Fruit fly (Drosophila melanogaster) whole organism, embryonic: Measurements from ENCODE around the gene CG15152.

Experiments
- CG10274 ChIP-seq: fragments of 200-800 bp; sonication (Bioruptor generic); optimal IDR thresholded peaks from 3 replicates; lab custom pipeline; 2017; ENCODE audit warnings: missing biosample characterization, mild to moderate bottlenecking, missing genetic modification characterization
- CG11560 ChIP-seq: fragments of 200-800 bp; sonication (Bioruptor generic); IDR thresholded peaks from 3 replicates; pipeline ENCODE4 v1.3.6; 2022; ENCODE audit warnings: missing biosample characterization, missing genetic modification characterization
- CG12299 ChIP-seq: fragments of 200-800 bp; sonication (Bioruptor generic); optimal IDR thresholded peaks from 2 replicates; lab custom pipeline; 2018; ENCODE audit warnings: missing biosample characterization, mild to moderate bottlenecking, missing genetic modification characterization
- CG13775 ChIP-seq: fragments of 200-800 bp; sonication (Bioruptor generic); optimal IDR thresholded peaks from 3 replicates; lab custom pipeline; 2017; ENCODE audit warnings: missing biosample characterization, mild to moderate bottlenecking, missing genetic modification characterization
- CG14050 ChIP-seq: fragments of 200-800 bp; sonication (Bioruptor generic); IDR thresholded peaks from 3 replicates; pipeline ENCODE4 v1.3.6; 2022; ENCODE audit warnings: missing biosample characterization, missing genetic modification characterization
- CG15514 ChIP-seq: fragments of 200-800 bp; sonication (Bioruptor generic); optimal IDR thresholded peaks from 3 replicates; lab custom pipeline; 2017; ENCODE audit warnings: missing biosample characterization, missing genetic modification characterization, mild to moderate bottlenecking, moderate library complexity, missing genetic modification reagents
- CG1647 ChIP-seq: fragments of 200-800 bp; sonication (Bioruptor generic); optimal IDR thresholded peaks from 3 replicates; lab custom pipeline; 2016; ENCODE audit warnings: missing biosample characterization, missing genetic modification characterization
- CG17186 ChIP-seq: fragments of 200-800 bp; sonication (Bioruptor generic); optimal IDR thresholded peaks from 3 replicates; lab custom pipeline; 2017; ENCODE audit warnings: missing biosample characterization, missing genetic modification reagents, missing genetic modification characterization
- CG17568 ChIP-seq: fragments of 200-800 bp; sonication (Bioruptor generic); optimal IDR thresholded peaks from 2 replicates; lab custom pipeline; 2018; ENCODE audit warnings: missing biosample characterization, mild to moderate bottlenecking, missing genetic modification characterization, moderate library complexity
- CG1792 ChIP-seq: fragments of 200-800 bp; sonication (Bioruptor generic); optimal IDR thresholded peaks from 2 replicates; lab custom pipeline; 2016; ENCODE audit warnings: missing biosample characterization, missing genetic modification characterization
- CG2202 ChIP-seq: fragments of 200-800 bp; sonication (Bioruptor generic); optimal IDR thresholded peaks from 2 replicates; lab custom pipeline; 2018; ENCODE audit warnings: missing biosample characterization, mild to moderate bottlenecking, missing genetic modification characterization
- CG2678 ChIP-seq: fragments of 200-800 bp; sonication (Bioruptor generic); optimal IDR thresholded peaks from 3 replicates; lab custom pipeline; 2019; ENCODE audit warnings: missing biosample characterization, mild to moderate bottlenecking, missing genetic modification characterization, moderate library complexity
- CG2712 ChIP-seq: fragments of 200-800 bp; optimal IDR thresholded peaks from 3 replicates; lab custom pipeline; 2019; ENCODE audit warnings: missing biosample characterization, mild to moderate bottlenecking, missing genetic modification characterization, moderate library complexity
- CG32532 ChIP-seq: fragments of 200-800 bp; sonication (Bioruptor generic); IDR thresholded peaks from 2 replicates; pipeline ENCODE4 v1.3.6; 2022; ENCODE audit warnings: missing biosample characterization, missing genetic modification characterization
- CG33213 ChIP-seq: fragments of 200-800 bp; sonication (Bioruptor generic); optimal IDR thresholded peaks from 3 replicates; lab custom pipeline; 2016; ENCODE audit warnings: missing biosample characterization, missing genetic modification characterization
- CG3995 ChIP-seq: fragments of 200-800 bp; sonication (Bioruptor generic); optimal IDR thresholded peaks from 3 replicates; lab custom pipeline; 2016; ENCODE audit warnings: missing biosample characterization, missing genetic modification characterization
- CG5245 ChIP-seq: fragments of 200-800 bp; sonication (Bioruptor generic); optimal IDR thresholded peaks from 3 replicates; lab custom pipeline; 2016; ENCODE audit warnings: missing biosample characterization, missing genetic modification characterization
- CG5953 ChIP-seq: fragments of 200-800 bp; sonication (Bioruptor generic); IDR thresholded peaks from 2 replicates; pipeline ENCODE4 v1.3.6; 2022; ENCODE audit warnings: missing biosample characterization, missing genetic modification characterization
- CG6791 ChIP-seq: fragments of 200-800 bp; sonication (Bioruptor generic); IDR thresholded peaks from 3 replicates; pipeline ENCODE4 v1.3.6; 2022; ENCODE audit warnings: missing biosample characterization, missing genetic modification characterization; ENCODE audit not compliant: partially characterized antibody
- CG6813 ChIP-seq: fragments of 200-800 bp; sonication (Bioruptor generic); optimal IDR thresholded peaks from 2 replicates; lab custom pipeline; 2017; ENCODE audit warnings: missing biosample characterization, missing genetic modification characterization, mild to moderate bottlenecking, moderate library complexity, missing genetic modification reagents
- CG8388 ChIP-seq: fragments of 200-800 bp; sonication (Bioruptor generic); optimal IDR thresholded peaks from 2 replicates; lab custom pipeline; 2019; ENCODE audit warnings: missing biosample characterization, mild to moderate bottlenecking, missing genetic modification characterization, moderate library complexity
- CTCF ChIP-seq: fragments of 200-800 bp; sonication (Bioruptor generic); optimal IDR thresholded peaks from 2 replicates; lab custom pipeline; 2017; ENCODE audit warnings: missing biosample characterization, mild to moderate bottlenecking, missing genetic modification characterization, moderate library complexity
- Dad ChIP-seq: fragments of 200-800 bp; sonication (Bioruptor generic); optimal IDR thresholded peaks from 3 replicates; lab custom pipeline; 2016; ENCODE audit warnings: missing biosample characterization, missing genetic modification characterization
- Dref ChIP-seq: fragments of 200-800 bp; sonication (Bioruptor generic); IDR thresholded peaks from 2 replicates; pipeline ENCODE4 v1.3.6; 2022; ENCODE audit warnings: missing biosample characterization, missing genetic modification characterization
- Hr3 ChIP-seq: fragments of 200-800 bp; sonication (Bioruptor generic); optimal IDR thresholded peaks from 3 replicates; lab custom pipeline; 2016; ENCODE audit warnings: missing biosample characterization, missing genetic modification characterization
- Mes4 ChIP-seq: fragments of 200-800 bp; sonication (Bioruptor generic); optimal IDR thresholded peaks from 2 replicates; lab custom pipeline; 2016; ENCODE audit warnings: missing biosample characterization, missing genetic modification characterization
- Mrtf ChIP-seq: fragments of 200-800 bp; sonication (Bioruptor generic); IDR thresholded peaks from 3 replicates; pipeline ENCODE4 v1.3.6; 2022; ENCODE audit warnings: missing biosample characterization, missing genetic modification characterization
- NFAT ChIP-seq: fragments of 200-800 bp; sonication (Bioruptor generic); IDR thresholded peaks from 2 replicates; pipeline ENCODE4 v1.3.6; 2022; ENCODE audit warnings: missing biosample characterization, missing genetic modification characterization
- Rfx ChIP-seq: fragments of 200-800 bp; sonication (Bioruptor generic); IDR thresholded peaks from 2 replicates; pipeline ENCODE4 v1.3.6; 2022; ENCODE audit warnings: missing biosample characterization, missing genetic modification characterization
- Rx ChIP-seq: fragments of 200-800 bp; sonication (Bioruptor generic); IDR thresholded peaks from 2 replicates; pipeline ENCODE4 v1.3.6; 2022; ENCODE audit warnings: missing biosample characterization, missing genetic modification characterization
- Scr ChIP-seq: fragments of 200-800 bp; sonication (Bioruptor generic); IDR thresholded peaks from 2 replicates; pipeline ENCODE4 v1.3.6; 2022; ENCODE audit warnings: missing biosample characterization, missing genetic modification characterization; ENCODE audit not compliant: partially characterized antibody
- Sry-β ChIP-seq: fragments of 200-800 bp; sonication (Bioruptor generic); optimal IDR thresholded peaks from 2 replicates; lab custom pipeline; 2018; ENCODE audit warnings: missing biosample characterization, mild to moderate bottlenecking, missing genetic modification characterization, moderate library complexity
- Stat92E ChIP-seq, 3 experiments: fragments of >200 bp in 2 of 3; fragments of 200-800 bp in 1 of 3; sonication (Bioruptor generic) in 1 of 3; optimal IDR thresholded peaks; 2 replicates each; lab custom pipeline; 2017 to 2019; ENCODE audit warnings: missing biosample characterization in 3 of 3, missing genetic modification characterization in 3 of 3, mild to moderate bottlenecking in 1 of 3, moderate library complexity in 1 of 3
- Taf1 ChIP-seq: fragments of 200-800 bp; sonication (Bioruptor generic); IDR thresholded peaks from 2 replicates; pipeline ENCODE4 v1.3.6; 2022; ENCODE audit warnings: missing biosample characterization, missing genetic modification characterization
- Xbp1 ChIP-seq: fragments of 200-800 bp; sonication (Bioruptor generic); optimal IDR thresholded peaks from 3 replicates; lab custom pipeline; 2016; ENCODE audit warnings: missing biosample characterization, mild to moderate bottlenecking, missing genetic modification characterization
- ara ChIP-seq: fragments of 200-800 bp; sonication (Bioruptor generic); IDR thresholded peaks from 2 replicates; pipeline ENCODE4 v1.3.6; 2022; ENCODE audit warnings: missing biosample characterization, missing genetic modification characterization
- dan ChIP-seq: fragments of 200-800 bp; sonication (Bioruptor generic); IDR thresholded peaks from 2 replicates; pipeline ENCODE4 v1.3.6; 2022; ENCODE audit warnings: missing biosample characterization, missing genetic modification characterization
- eve ChIP-seq, 2 experiments: fragments of >200 bp; optimal IDR thresholded peaks; 2 replicates each; lab custom pipeline; 2017; ENCODE audit warnings: missing biosample characterization in 2 of 2, missing genetic modification characterization in 2 of 2
- fd3F ChIP-seq: fragments of 200-800 bp; sonication (Bioruptor generic); optimal IDR thresholded peaks from 2 replicates; lab custom pipeline; 2018; ENCODE audit warnings: missing biosample characterization, mild to moderate bottlenecking, missing genetic modification characterization, moderate library complexity
- fd64A ChIP-seq: fragments of 200-800 bp; sonication (Bioruptor generic); optimal IDR thresholded peaks from 3 replicates; lab custom pipeline; 2018; ENCODE audit warnings: missing biosample characterization, mild to moderate bottlenecking, missing genetic modification characterization
- gcm2 ChIP-seq: fragments of 200-800 bp; sonication (Bioruptor generic); optimal IDR thresholded peaks from 2 replicates; lab custom pipeline; 2016; ENCODE audit warnings: missing biosample characterization, missing genetic modification characterization
- her ChIP-seq: fragments of 200-800 bp; sonication (Bioruptor generic); optimal IDR thresholded peaks from 2 replicates; lab custom pipeline; 2016; ENCODE audit warnings: missing biosample characterization, missing genetic modification characterization
- inv ChIP-seq: fragments of 200-800 bp; sonication (Bioruptor generic); IDR thresholded peaks from 2 replicates; pipeline ENCODE4 v1.3.6; 2022; ENCODE audit warnings: missing biosample characterization, missing genetic modification characterization; ENCODE audit not compliant: partially characterized antibody
- jigr1 ChIP-seq: fragments of 200-800 bp; sonication (Bioruptor generic); IDR thresholded peaks from 3 replicates; pipeline ENCODE4 v1.3.6; 2022; ENCODE audit warnings: missing biosample characterization, missing genetic modification characterization
- lbe ChIP-seq: fragments of 200-800 bp; sonication (Bioruptor generic); optimal IDR thresholded peaks from 2 replicates; lab custom pipeline; 2016; ENCODE audit warnings: missing biosample characterization, mild to moderate bottlenecking, missing genetic modification characterization
- nau ChIP-seq: fragments of 200-800 bp; sonication (Bioruptor generic); optimal IDR thresholded peaks from 3 replicates; lab custom pipeline; 2017; ENCODE audit warnings: missing biosample characterization, mild to moderate bottlenecking, missing genetic modification characterization, missing genetic modification reagents
- row ChIP-seq: fragments of 200-800 bp; sonication (Bioruptor generic); IDR thresholded peaks from 3 replicates; pipeline ENCODE4 v1.3.6; 2022; ENCODE audit warnings: missing biosample characterization, missing genetic modification characterization
- scrt ChIP-seq: fragments of 200-800 bp; sonication (Bioruptor generic); optimal IDR thresholded peaks from 2 replicates; lab custom pipeline; 2018; ENCODE audit warnings: missing biosample characterization, mild to moderate bottlenecking, missing genetic modification characterization, moderate library complexity
- tin ChIP-seq: fragments of 200-800 bp; sonication (Bioruptor generic); optimal IDR thresholded peaks from 3 replicates; lab custom pipeline; 2016; ENCODE audit warnings: missing biosample characterization, missing genetic modification characterization

Gene CG15152

DNA sequence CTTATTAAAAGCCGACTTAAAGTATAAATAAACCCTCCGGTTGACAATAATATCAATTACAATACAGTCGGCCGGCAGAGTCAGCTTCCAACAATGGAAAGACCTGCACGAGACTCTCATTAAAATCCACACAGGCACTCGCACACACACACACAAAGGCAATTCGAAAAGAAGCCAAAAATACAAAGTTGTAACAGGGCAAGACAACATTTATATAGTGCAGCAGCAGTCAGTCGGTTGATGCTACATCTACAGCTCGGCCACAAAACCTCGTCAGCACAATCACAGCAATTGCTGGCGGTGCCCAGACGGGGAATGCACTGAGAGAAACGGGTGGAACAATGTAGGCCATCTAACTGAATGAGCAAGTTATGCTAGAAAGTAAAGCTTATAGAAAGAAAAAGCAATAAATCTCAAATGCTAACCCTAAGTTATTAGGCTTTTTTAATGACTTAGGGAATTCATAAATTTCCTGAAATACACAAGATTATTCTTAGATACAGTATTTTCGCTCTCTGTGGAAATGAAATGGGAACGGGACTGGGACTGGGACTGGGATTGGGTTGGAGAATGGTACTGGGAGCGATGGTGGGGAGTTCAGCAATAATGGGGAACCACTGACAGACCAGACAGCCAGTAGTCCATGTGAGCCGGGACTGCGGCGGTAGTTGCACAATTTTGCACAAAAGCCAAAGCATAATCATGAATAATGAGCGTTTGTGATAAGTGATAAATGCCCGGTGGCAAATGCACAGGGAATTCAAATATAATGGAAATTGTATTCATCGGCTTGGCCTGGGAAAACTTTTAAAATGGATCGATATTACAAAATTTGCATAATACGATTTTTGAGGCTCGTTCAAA lies 7.3 kb downstream of the CG15152 start (continued):
- TF ChIP-seq Rx (GFP tag; lab: Robert Waterston, UW) (peak; percentile 5; the same call in 1 of the 2 replicates), CG2712 (tag; lab: Kevin White, UChicago) (peak; percentile 55), CG11560 (tag; lab: Robert Waterston, UW) (0 out of 3 replicates have a peak, but pooled peaks have one; percentile 15), CG33213 (GFP tag; lab: Kevin White, UChicago) (no peak), NFAT (GFP tag; lab: Robert Waterston, UW) (0 out of 2 replicates have a peak, but pooled peaks have one; percentile 11), Dad (GFP tag; lab: Kevin White, UChicago) (peak; percentile 16), Dref (GFP tag; lab: Robert Waterston, UW) (no peak), scrt (GFP tag; lab: Kevin White, UChicago) (peak; percentile 17), Mrtf (GFP tag; lab: Robert Waterston, UW) (0 out of 3 replicates have a peak, but pooled peaks have one; percentile 28), row (GFP tag; lab: Robert Waterston, UW) (peak; percentile 63), gcm2 (GFP tag; lab: Kevin White, UChicago) (no peak), CG32532 (GFP tag; lab: Robert Waterston, UW) (peak; percentile 55; the same call in 1 of the 2 replicates), CG2678 (peak; percentile 57), Stat92E (GFP tag; optimal IDR thresholded peaks at IDR 0.05; lab: Kevin White, UChicago) (no peak), tin (GFP tag; lab: Kevin White, UChicago) (peak; percentile 32), dan (GFP tag; lab: Robert Waterston, UW) (no peak), fd3F (GFP tag; lab: Kevin White, UChicago) (no peak), Hr3 (GFP tag; lab: Kevin White, UChicago) (peak; percentile 34), eve (GFP tag; optimal IDR thresholded peaks at IDR 0.05; lab: Kevin White, UChicago) (no peak), her (peak; percentile 55), CG15514 (GFP tag; lab: Kevin White, UChicago) (no peak), CTCF (GFP tag; lab: Kevin White, UChicago) (no peak), jigr1 (GFP tag; lab: Robert Waterston, UW) (no peak), Xbp1 (peak; percentile 53), CG1647 (GFP tag; lab: Kevin White, UChicago) (peak; percentile 35), Sry-β (GFP tag; lab: Kevin White, UChicago) (no peak), CG3995 (GFP tag; lab: Kevin White, UChicago) (no peak), fd64A (GFP tag; lab: Kevin White, UChicago) (no peak), CG6791 (GFP tag; lab: Robert Waterston, UW) (no peak), CG17186 (GFP tag; lab: Kevin White, UChicago) (no peak), Taf1 (GFP tag; lab: Robert Waterston, UW) (no peak), CG10274 (GFP tag; lab: Kevin White, UChicago) (no peak), inv (no peak), CG5953 (GFP tag; lab: Robert Waterston, UW) (no peak), CG14050 (GFP tag; lab: Robert Waterston, UW) (no peak), CG2202 (tag; lab: Kevin White, UChicago) (no peak), CG13775 (GFP tag; lab: Kevin White, UChicago) (no peak), CG6813 (GFP tag; lab: Kevin White, UChicago) (peak; percentile 4), lbe (GFP tag; lab: Kevin White, UChicago) (peak; percentile 78), nau (GFP tag; lab: Kevin White, UChicago) (peak; percentile 29), CG17568 (no peak), CG8388 (GFP tag; lab: Kevin White, UChicago) (peak; percentile 35), CG1792 (GFP tag; lab: Kevin White, UChicago) (peak; percentile 40), CG12299 (tag; lab: Kevin White, UChicago) (no peak), ara (GFP tag; lab: Robert Waterston, UW) (no peak), Mes4 (GFP tag; lab: Kevin White, UChicago) (peak; percentile 14), Rfx (GFP tag; lab: Robert Waterston, UW) (peak; percentile 44; the same call in 1 of the 2 replicates), CG5245 (GFP tag; lab: Kevin White, UChicago) (peak; percentile 43), Scr (GFP tag; lab: Robert Waterston, UW) (no peak)
